Worm (Caenorhabditis elegans): Measurements from ENCODE around the gene rpl-10.

rpl-10 gene

DNA sequence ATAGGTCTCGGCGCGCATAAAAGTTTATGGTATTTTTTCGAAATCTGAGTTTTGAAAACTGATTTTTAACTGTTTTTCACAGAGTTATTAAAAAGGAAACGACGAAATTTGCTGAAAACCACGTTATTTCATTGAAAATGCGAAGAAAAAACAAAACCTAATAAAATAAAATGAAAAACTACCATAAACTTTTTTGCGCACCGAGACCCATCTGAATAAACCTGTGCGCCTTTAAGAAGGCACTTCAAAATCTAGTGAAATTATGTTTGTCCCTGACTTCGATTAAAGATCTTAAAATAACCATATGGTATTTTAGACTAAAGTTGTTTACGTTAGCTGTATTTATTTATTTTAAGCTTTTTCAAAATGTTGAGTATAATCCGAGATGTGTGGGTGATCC lies 15.9 kb upstream of the rpl-10 start:
- no peak for TF ChIP-seq tra-4 (tag; optimal IDR thresholded peaks at IDR 0.05)
- TF ChIP-seq sea-1 (GFP tag; conservative IDR thresholded peaks at IDR 0.05) = no peak
- no peak for TF ChIP-seq aly-1 (tag; optimal IDR thresholded peaks at IDR 0.05)

DNA sequence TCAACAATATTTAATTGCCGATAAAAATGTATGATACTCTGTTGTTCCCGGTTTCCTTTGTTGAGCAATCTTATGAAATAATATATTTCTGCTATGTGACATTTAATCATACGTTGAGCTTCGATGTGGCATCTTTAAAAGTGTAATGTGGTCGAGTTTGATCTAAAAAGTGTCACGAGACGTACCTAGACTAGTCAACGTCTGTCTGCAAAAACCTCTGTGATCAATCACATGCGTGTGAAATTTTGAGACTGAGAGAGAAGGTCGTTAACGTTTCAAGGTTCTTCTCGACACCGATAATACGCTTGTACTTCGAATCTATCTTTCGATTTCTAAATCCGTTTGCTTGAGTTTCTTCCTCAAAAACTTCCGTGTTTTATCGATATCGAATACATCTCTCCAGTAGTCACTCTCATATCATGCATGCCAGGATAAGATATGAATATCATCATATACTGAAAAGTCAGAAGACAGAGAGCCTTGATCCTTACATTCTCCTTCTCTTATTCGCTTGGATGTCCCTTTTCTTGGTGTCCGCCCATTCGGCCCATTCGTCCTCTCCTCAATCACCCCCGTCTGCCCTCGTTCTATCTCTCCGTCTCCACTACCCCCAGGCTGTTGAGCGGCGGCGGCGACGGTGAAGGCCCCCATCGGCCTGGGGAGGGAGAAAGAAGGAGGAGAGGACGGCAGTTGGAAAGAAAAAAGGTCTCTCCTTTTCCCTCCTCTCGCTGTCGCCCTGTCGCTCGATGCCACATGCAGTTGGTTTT lies 15.2 kb upstream of the rpl-10 start:
- TF ChIP-seq ama-1 (optimal IDR thresholded peaks at IDR 0.05) (no peak), tbx-11 (GFP tag; IDR thresholded peaks at IDR 0.05) (no peak), tra-4 (tag; optimal IDR thresholded peaks at IDR 0.05) (no peak), tbx-37 (GFP tag; conservative IDR thresholded peaks at IDR 0.05) (peak; percentile 50; the same call in 1 of the 2 replicates), B0310.2 (tag; optimal IDR thresholded peaks at IDR 0.05) (no peak), hmg-4 (GFP tag; optimal IDR thresholded peaks at IDR 0.05) (peak; percentile 91), hnd-1 (tag; optimal IDR thresholded peaks at IDR 0.05) (no peak), F13C5.2 (tag; optimal IDR thresholded peaks at IDR 0.05) (peak; percentile 64), scrt-1 (GFP tag; IDR thresholded peaks at IDR 0.05) (peak; percentile 64; the same call in 1 of the 2 replicates), ets-7 (tag; optimal IDR thresholded peaks at IDR 0.05) (peak; percentile 35), sea-1 (GFP tag; conservative IDR thresholded peaks at IDR 0.05) (0 out of 2 replicates have a peak, but pooled peaks have one; percentile 32), hmbx-1 (tag; optimal IDR thresholded peaks at IDR 0.05) (no peak), flt-1 (GFP tag; IDR thresholded peaks at IDR 0.05) (0 out of 2 replicates have a peak, but pooled peaks have one; percentile 43), aly-1 (tag; optimal IDR thresholded peaks at IDR 0.05) (peak; percentile 76), pes-1 (GFP tag; IDR thresholded peaks at IDR 0.05) (peak; percentile 38; the same call in 1 of the 2 replicates), ceh-36 (tag; optimal IDR thresholded peaks at IDR 0.05) (no peak), ceh-13 (GFP tag; optimal IDR thresholded peaks at IDR 0.05) (no peak)

DNA sequence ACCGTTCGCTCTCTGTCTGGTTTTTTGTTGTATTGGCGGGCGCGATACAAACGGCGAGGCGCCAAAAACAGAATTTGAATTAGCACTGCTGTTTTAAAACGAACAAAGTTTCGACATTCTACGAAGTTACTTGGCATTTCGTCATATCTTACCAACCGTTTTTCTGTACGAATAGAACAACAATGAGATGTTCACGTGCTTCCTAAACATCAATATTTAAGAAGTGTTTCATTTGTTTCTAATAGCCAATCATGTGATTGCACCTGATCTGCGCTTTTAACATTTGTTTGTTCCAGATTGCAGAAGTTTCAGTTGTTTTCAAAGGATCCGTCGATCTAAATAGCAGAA lies 14.7 kb upstream of the rpl-10 start:
- peak; percentile 13 for TF ChIP-seq hmg-4 (GFP tag; optimal IDR thresholded peaks at IDR 0.05)
- no peak for TF ChIP-seq flt-1 (GFP tag; IDR thresholded peaks at IDR 0.05)

- TF ChIP-seq ceh-13 (GFP tag; optimal IDR thresholded peaks at IDR 0.05) (no peak), tra-4 (tag; optimal IDR thresholded peaks at IDR 0.05) (no peak), tbx-11 (GFP tag; IDR thresholded peaks at IDR 0.05) (no peak), hmg-4 (GFP tag; optimal IDR thresholded peaks at IDR 0.05) (no peak), hnd-1 (tag; optimal IDR thresholded peaks at IDR 0.05) (no peak), F13C5.2 (tag; optimal IDR thresholded peaks at IDR 0.05) (no peak), B0310.2 (tag; optimal IDR thresholded peaks at IDR 0.05) (no peak), ets-7 (tag; optimal IDR thresholded peaks at IDR 0.05) (no peak), tbx-37 (GFP tag; conservative IDR thresholded peaks at IDR 0.05) (no peak), scrt-1 (GFP tag; IDR thresholded peaks at IDR 0.05) (no peak), ceh-36 (tag; optimal IDR thresholded peaks at IDR 0.05) (no peak), ama-1 (optimal IDR thresholded peaks at IDR 0.05) (no peak), pes-1 (GFP tag; IDR thresholded peaks at IDR 0.05) (no peak), aly-1 (tag; optimal IDR thresholded peaks at IDR 0.05) (no peak), sea-1 (GFP tag; conservative IDR thresholded peaks at IDR 0.05) (no peak), hmbx-1 (tag; optimal IDR thresholded peaks at IDR 0.05) (no peak), flt-1 (GFP tag; IDR thresholded peaks at IDR 0.05) (no peak)
These were observed 14.1 kb upstream of the rpl-10 start, which contains the start of gene ulp-4 for ce11 chrII:8129495-8130010. Gene ulp-4, plus strand, starts transcription at chrII:8129960.

DNA sequence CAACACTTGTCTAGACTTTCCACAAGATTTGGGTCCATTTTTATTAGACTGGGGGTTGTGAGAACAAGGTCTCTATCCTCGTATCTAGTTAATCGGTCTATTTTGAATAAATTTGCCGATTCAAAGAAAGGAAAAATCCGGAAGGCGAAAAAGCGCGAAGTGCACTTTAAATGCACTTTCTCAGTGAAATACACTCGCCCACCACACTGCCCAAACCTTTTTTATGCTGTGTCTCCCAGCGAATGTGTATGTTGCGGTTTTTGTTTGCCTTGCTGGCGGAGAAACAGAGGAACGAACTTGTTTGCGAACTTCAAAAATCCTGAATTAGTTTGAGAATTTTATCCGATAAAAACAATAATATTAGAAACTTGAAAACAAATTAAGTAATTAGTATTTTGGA lies 12.9 kb upstream of the rpl-10 start:
- TF ChIP-seq tbx-11 (GFP tag; IDR thresholded peaks at IDR 0.05) = no peak
- TF ChIP-seq flt-1 (GFP tag; IDR thresholded peaks at IDR 0.05) = no peak
- no peak for TF ChIP-seq ceh-36 (tag; optimal IDR thresholded peaks at IDR 0.05)
- TF ChIP-seq tra-4 (tag; optimal IDR thresholded peaks at IDR 0.05) = no peak
- TF ChIP-seq aly-1 (tag; optimal IDR thresholded peaks at IDR 0.05) = no peak
- TF ChIP-seq scrt-1 (GFP tag; IDR thresholded peaks at IDR 0.05) = no peak
- TF ChIP-seq hnd-1 (tag; optimal IDR thresholded peaks at IDR 0.05) = no peak
- no peak for TF ChIP-seq hmg-4 (GFP tag; optimal IDR thresholded peaks at IDR 0.05)
- no peak for TF ChIP-seq ama-1 (optimal IDR thresholded peaks at IDR 0.05)
- no peak for TF ChIP-seq hmbx-1 (tag; optimal IDR thresholded peaks at IDR 0.05)
- no peak for TF ChIP-seq F13C5.2 (tag; optimal IDR thresholded peaks at IDR 0.05)

- TF ChIP-seq pes-1 (GFP tag; IDR thresholded peaks at IDR 0.05) = peak; percentile 3; the same call in 1 of the 2 replicates
- no peak for TF ChIP-seq hmg-4 (GFP tag; optimal IDR thresholded peaks at IDR 0.05)
- TF ChIP-seq hnd-1 (tag; optimal IDR thresholded peaks at IDR 0.05) = no peak
- no peak for TF ChIP-seq ceh-36 (tag; optimal IDR thresholded peaks at IDR 0.05)
These were observed 12.2 kb upstream of the rpl-10 start for ce11 chrII:8131413-8131966.

DNA sequence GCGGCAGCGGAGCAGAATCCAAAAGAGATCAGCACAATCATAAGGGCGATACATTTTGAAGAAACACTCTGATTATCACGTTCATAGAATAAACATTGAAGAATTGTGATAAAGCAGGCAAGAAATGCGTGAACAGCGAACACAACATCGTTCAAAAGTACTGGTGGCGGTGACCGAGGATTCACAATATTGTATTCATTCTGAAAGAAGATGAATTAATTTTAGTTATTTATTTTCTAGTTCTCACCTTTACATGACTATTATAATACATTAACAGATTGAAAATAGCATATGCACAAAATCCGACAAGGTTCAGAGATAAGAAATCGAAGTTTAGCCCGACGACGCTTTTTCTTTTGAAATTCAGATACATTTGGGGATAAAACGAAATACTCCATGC lies 7.7 kb upstream of the rpl-10 start:
- TF ChIP-seq flt-1 (GFP tag; IDR thresholded peaks at IDR 0.05) (no peak), tbx-37 (GFP tag; conservative IDR thresholded peaks at IDR 0.05) (no peak), B0310.2 (tag; optimal IDR thresholded peaks at IDR 0.05) (no peak), ets-7 (tag; optimal IDR thresholded peaks at IDR 0.05) (no peak), scrt-1 (GFP tag; IDR thresholded peaks at IDR 0.05) (no peak), hmbx-1 (tag; optimal IDR thresholded peaks at IDR 0.05) (no peak), hnd-1 (tag; optimal IDR thresholded peaks at IDR 0.05) (no peak), tbx-11 (GFP tag; IDR thresholded peaks at IDR 0.05) (no peak)

DNA sequence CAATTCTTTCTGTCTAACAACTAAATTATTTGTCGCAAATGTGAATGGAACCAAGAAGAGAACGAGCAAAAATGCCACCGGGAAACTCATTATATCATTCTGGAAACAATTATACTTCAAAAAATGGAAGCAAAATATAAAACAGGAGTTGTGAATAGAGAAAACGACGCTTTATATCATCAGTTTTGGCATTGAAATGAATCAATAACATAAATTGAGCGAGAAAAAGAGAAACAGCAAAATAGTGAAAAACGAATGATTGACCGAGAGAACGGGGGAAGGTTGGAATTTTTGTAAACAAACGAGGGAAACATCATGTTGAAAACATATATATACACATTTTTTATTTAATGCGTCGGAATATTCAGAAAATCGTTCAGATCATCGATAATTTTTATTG lies 6.9 kb upstream of the rpl-10 start, which contains the start of gene ctns-1:
Gene ctns-1, minus strand, starts transcription at position 101 of the 400 bp plus-strand sequence.
- TF ChIP-seq scrt-1 (GFP tag; IDR thresholded peaks at IDR 0.05) = no peak
- TF ChIP-seq hnd-1 (tag; optimal IDR thresholded peaks at IDR 0.05) = no peak
- TF ChIP-seq tbx-37 (GFP tag; conservative IDR thresholded peaks at IDR 0.05) = no peak
- TF ChIP-seq ets-7 (tag; optimal IDR thresholded peaks at IDR 0.05) = no peak
- no peak for TF ChIP-seq ceh-13 (GFP tag; optimal IDR thresholded peaks at IDR 0.05)
- no peak for TF ChIP-seq flt-1 (GFP tag; IDR thresholded peaks at IDR 0.05)
- TF ChIP-seq ceh-36 (tag; optimal IDR thresholded peaks at IDR 0.05) = no peak
- TF ChIP-seq tbx-11 (GFP tag; IDR thresholded peaks at IDR 0.05) = no peak
- TF ChIP-seq F13C5.2 (tag; optimal IDR thresholded peaks at IDR 0.05) = no peak

Data from whole organism, early embryonic.